Fruit fly (Drosophila melanogaster): ENCODE data around the gene CG34355.

The CG34355 gene

dm6 chr3R:23880280-23880679, 76.6 kb downstream of the CG34355 start (continued):
- TF ChIP-seq MBD-R2 (GFP tag; IDR thresholded peaks at IDR 0.05) (no peak), bsh (GFP tag; optimal IDR thresholded peaks at IDR 0.05) (no peak), yki (optimal IDR thresholded peaks at IDR 0.05) (no peak)

- TF ChIP-seq CG17802 (tag; optimal IDR thresholded peaks at IDR 0.05) (no peak), luna (GFP tag; optimal IDR thresholded peaks at IDR 0.05) (no peak), Bteb2 (GFP tag; optimal IDR thresholded peaks at IDR 0.05) (no peak), CG13775 (GFP tag; optimal IDR thresholded peaks at IDR 0.05) (no peak), CG8290 (GFP tag; optimal IDR thresholded peaks at IDR 0.05) (no peak), CG8290 (tag; optimal IDR thresholded peaks at IDR 0.05) (no peak), CG42726 (GFP tag; IDR thresholded peaks at IDR 0.05; ENCODE audit: partially characterized antibody) (no peak), Med (GFP tag) (peak; percentile 18), H15 (GFP tag; IDR thresholded peaks at IDR 0.05) (no peak), Vsx1 (GFP tag; optimal IDR thresholded peaks at IDR 0.05) (no peak), CG30431 (GFP tag; optimal IDR thresholded peaks at IDR 0.05) (peak; percentile 8), Taf1 (GFP tag; IDR thresholded peaks at IDR 0.05) (no peak), grau (tag; optimal IDR thresholded peaks at IDR 0.05) (peak; percentile 54), slou (GFP tag; optimal IDR thresholded peaks at IDR 0.05) (no peak), nau (GFP tag; optimal IDR thresholded peaks at IDR 0.05) (no peak), CG10366 (GFP tag; IDR thresholded peaks at IDR 0.05) (no peak), fd64A (GFP tag; optimal IDR thresholded peaks at IDR 0.05) (no peak), CG1792 (GFP tag; optimal IDR thresholded peaks at IDR 0.05) (no peak), hth (optimal IDR thresholded peaks at IDR 0.05) (no peak), MTF-1 (GFP tag; optimal IDR thresholded peaks at IDR 0.05; ENCODE audit: borderline replicate concordance) (no peak), grn (GFP tag; optimal IDR thresholded peaks at IDR 0.05) (peak; percentile 9), gro (GFP tag; optimal IDR thresholded peaks at IDR 0.05) (no peak), Meics (GFP tag; optimal IDR thresholded peaks at IDR 0.05) (no peak), Hr78 (GFP tag; optimal IDR thresholded peaks at IDR 0.05) (peak in 1 of 2 experiments; percentile 95), CG3726 (GFP tag; IDR thresholded peaks at IDR 0.05) (no peak), ftz-f1 (GFP tag; optimal IDR thresholded peaks at IDR 0.05) (no peak), CG2202 (tag; optimal IDR thresholded peaks at IDR 0.05) (no peak), sens (GFP tag) (peak; percentile 72), Hey (tag; optimal IDR thresholded peaks at IDR 0.05) (no peak), Xrp1 (GFP tag; IDR thresholded peaks at IDR 0.05) (0 out of 2 replicates have a peak, but pooled peaks have one; percentile 14)
These were observed 80.5 kb downstream of the CG34355 start for dm6 chr3R:23884088-23884727.

dm6 chr3R:23885182-23885581, 81.5 kb downstream of the CG34355 start:
- TF ChIP-seq dan (GFP tag; IDR thresholded peaks at IDR 0.05) (no peak), sc (optimal IDR thresholded peaks at IDR 0.05) (no peak), sc (GFP tag; optimal IDR thresholded peaks at IDR 0.05) (no peak), CG34376 (GFP tag; optimal IDR thresholded peaks at IDR 0.05) (no peak), pros (GFP tag; optimal IDR thresholded peaks at IDR 0.05) (no peak), mirr (GFP tag; optimal IDR thresholded peaks at IDR 0.05) (no peak), E2f1 (GFP tag; IDR thresholded peaks at IDR 0.05) (no peak), Myb (GFP tag; optimal IDR thresholded peaks at IDR 0.05) (no peak), CG34422 (GFP tag; IDR thresholded peaks at IDR 0.05) (no peak), CG15479 (GFP tag; optimal IDR thresholded peaks at IDR 0.05) (no peak), HLH4C (GFP tag; IDR thresholded peaks at IDR 0.05; ENCODE audit: partially characterized antibody) (no peak), h (optimal IDR thresholded peaks at IDR 0.05) (no peak), CG3407 (GFP tag; optimal IDR thresholded peaks at IDR 0.05) (no peak), lmd (GFP tag; IDR thresholded peaks at IDR 0.05) (no peak), CHES-1-like (GFP tag; optimal IDR thresholded peaks at IDR 0.05) (no peak), Hr39 (optimal IDR thresholded peaks at IDR 0.05) (no peak), grn (GFP tag; optimal IDR thresholded peaks at IDR 0.05) (no peak), row (GFP tag; IDR thresholded peaks at IDR 0.05) (no peak)

Measured in whole organism, embryonic.